Fruit fly (Drosophila melanogaster) whole organism, embryonic: ENCODE data around the gene Jon25Bi.
A peak's percentile ranks its signal among the peaks of the same experiment; 100 is the strongest.

Experiments
- Bdp1 ChIP-seq: fragments of 200-800 bp; sonication (Bioruptor generic); optimal IDR thresholded peaks from 3 replicates; lab custom pipeline; 2016; ENCODE audit warnings: missing biosample characterization, missing genetic modification characterization
- CG12299 ChIP-seq: fragments of 200-800 bp; sonication (Bioruptor generic); optimal IDR thresholded peaks from 2 replicates; lab custom pipeline; 2018; ENCODE audit warnings: missing biosample characterization, mild to moderate bottlenecking, missing genetic modification characterization
- CG2129 ChIP-seq: fragments of 200-800 bp; sonication (Bioruptor generic); IDR thresholded peaks from 2 replicates; pipeline ENCODE4 v1.3.6; 2022; ENCODE audit warnings: missing biosample characterization, missing genetic modification characterization; ENCODE audit not compliant: partially characterized antibody
- CG2199 ChIP-seq: fragments of 200-800 bp; sonication (Bioruptor generic); IDR thresholded peaks from 3 replicates; pipeline ENCODE4 v1.3.6; 2022; ENCODE audit warnings: missing biosample characterization, missing genetic modification characterization
- CG32767 ChIP-seq: fragments of 200-800 bp; sonication (Bioruptor generic); IDR thresholded peaks from 2 replicates; pipeline ENCODE4 v1.3.6; 2022; ENCODE audit warnings: missing biosample characterization, missing genetic modification characterization
- CG32772 ChIP-seq: fragments of 200-800 bp; sonication (Bioruptor generic); IDR thresholded peaks from 2 replicates; pipeline ENCODE4 v1.3.6; 2022; ENCODE audit warnings: missing biosample characterization, missing genetic modification characterization
- CG34422 ChIP-seq: fragments of 200-800 bp; sonication (Bioruptor generic); IDR thresholded peaks from 3 replicates; pipeline ENCODE4 v1.3.6; 2022; ENCODE audit warnings: missing biosample characterization, missing genetic modification characterization
- CG7745 ChIP-seq: fragments of 200-800 bp; sonication (Bioruptor generic); optimal IDR thresholded peaks from 2 replicates; lab custom pipeline; 2018; ENCODE audit warnings: missing biosample characterization, mild to moderate bottlenecking, missing genetic modification characterization, moderate library complexity
- CG8089 ChIP-seq: fragments of 200-800 bp; sonication (Bioruptor generic); optimal IDR thresholded peaks from 3 replicates; lab custom pipeline; 2016; ENCODE audit warnings: missing biosample characterization, missing genetic modification characterization
- CG9797 ChIP-seq: fragments of 200-800 bp; sonication (Bioruptor generic); optimal IDR thresholded peaks from 3 replicates; lab custom pipeline; 2018; ENCODE audit warnings: missing biosample characterization, mild to moderate bottlenecking, missing genetic modification characterization
- CkIIα-i1 ChIP-seq: fragments of 200-800 bp; sonication (Bioruptor generic); IDR thresholded peaks from 2 replicates; pipeline ENCODE4 v1.3.6; 2022; ENCODE audit warnings: missing biosample characterization, missing genetic modification characterization
- CoRest ChIP-seq: fragments of 200-800 bp; sonication (Bioruptor generic); optimal IDR thresholded peaks from 3 replicates; lab custom pipeline; 2018; ENCODE audit warnings: missing biosample characterization, mild to moderate bottlenecking, missing genetic modification characterization, moderate library complexity
- Dref ChIP-seq: fragments of 200-800 bp; sonication (Bioruptor generic); IDR thresholded peaks from 2 replicates; pipeline ENCODE4 v1.3.6; 2022; ENCODE audit warnings: missing biosample characterization, missing genetic modification characterization
- Drgx ChIP-seq: fragments of 200-800 bp; sonication (Bioruptor generic); IDR thresholded peaks from 2 replicates; pipeline ENCODE4 v1.3.6; 2022; ENCODE audit warnings: missing biosample characterization, missing genetic modification characterization
- Ets65A ChIP-seq: fragments of 200-800 bp; sonication (Bioruptor generic); peaks from one replicate; lab custom pipeline; 2016; ENCODE audit warnings: missing biosample characterization, missing genetic modification characterization
- Fer1 ChIP-seq: fragments of 200-800 bp; sonication (Bioruptor generic); optimal IDR thresholded peaks from 2 replicates; lab custom pipeline; 2017; ENCODE audit warnings: missing biosample characterization, mild to moderate bottlenecking, missing genetic modification characterization
- H2.0 ChIP-seq: fragments of 200-800 bp; sonication (Bioruptor generic); IDR thresholded peaks from 2 replicates; pipeline ENCODE4 v1.3.6; 2022; ENCODE audit warnings: missing biosample characterization, missing genetic modification characterization
- HHEX ChIP-seq: fragments of 200-800 bp; sonication (Bioruptor generic); optimal IDR thresholded peaks from 3 replicates; lab custom pipeline; 2017; ENCODE audit warnings: missing biosample characterization, mild to moderate bottlenecking, missing genetic modification characterization, missing genetic modification reagents
- HmgZ ChIP-seq: fragments of 200-800 bp; sonication (Bioruptor generic); optimal IDR thresholded peaks from 2 replicates; lab custom pipeline; 2018; ENCODE audit warnings: missing biosample characterization, mild to moderate bottlenecking, missing genetic modification characterization
- MBD-R2 ChIP-seq: fragments of 200-800 bp; sonication (Bioruptor generic); IDR thresholded peaks from 2 replicates; pipeline ENCODE4 v1.3.6; 2022; ENCODE audit warnings: missing biosample characterization, missing genetic modification characterization
- Mes4 ChIP-seq: fragments of 200-800 bp; sonication (Bioruptor generic); optimal IDR thresholded peaks from 2 replicates; lab custom pipeline; 2016; ENCODE audit warnings: missing biosample characterization, missing genetic modification characterization
- Nf-YB ChIP-seq: fragments of 200-800 bp; sonication (Bioruptor generic); optimal IDR thresholded peaks from 3 replicates; lab custom pipeline; 2019; ENCODE audit warnings: missing biosample characterization, mild to moderate bottlenecking, missing genetic modification characterization, moderate library complexity
- PHDP ChIP-seq: fragments of 200-800 bp; sonication (Bioruptor generic); optimal IDR thresholded peaks from 3 replicates; lab custom pipeline; 2018; ENCODE audit warnings: missing biosample characterization, mild to moderate bottlenecking, missing genetic modification characterization, moderate library complexity
- Sox100B ChIP-seq: fragments of 200-800 bp; sonication (Bioruptor generic); optimal IDR thresholded peaks from 3 replicates; lab custom pipeline; 2018; ENCODE audit warnings: missing biosample characterization, mild to moderate bottlenecking, missing genetic modification characterization
- Stat92E ChIP-seq, 3 experiments: fragments of >200 bp in 2 of 3; fragments of 200-800 bp in 1 of 3; sonication (Bioruptor generic) in 1 of 3; optimal IDR thresholded peaks; 2 replicates each; lab custom pipeline; 2017 to 2019; ENCODE audit warnings: missing biosample characterization in 3 of 3, missing genetic modification characterization in 3 of 3, mild to moderate bottlenecking in 1 of 3, moderate library complexity in 1 of 3
- Vsx1 ChIP-seq: fragments of 200-800 bp; sonication (Bioruptor generic); optimal IDR thresholded peaks from 2 replicates; lab custom pipeline; 2017; ENCODE audit warnings: missing biosample characterization, mild to moderate bottlenecking, missing genetic modification characterization, missing genetic modification reagents
- ab ChIP-seq: fragments of 200-800 bp; sonication (Bioruptor generic); optimal IDR thresholded peaks from 2 replicates; lab custom pipeline; 2016; ENCODE audit warnings: missing biosample characterization, missing genetic modification characterization
- ac ChIP-seq: fragments of 200-800 bp; sonication (Bioruptor generic); optimal IDR thresholded peaks from 3 replicates; lab custom pipeline; 2017; ENCODE audit warnings: missing biosample characterization, mild to moderate bottlenecking, missing genetic modification characterization
- al ChIP-seq: fragments of 200-800 bp; sonication (Bioruptor generic); IDR thresholded peaks from 2 replicates; pipeline ENCODE4 v1.3.6; 2022; ENCODE audit warnings: missing biosample characterization, missing genetic modification characterization
- aop ChIP-seq: fragments of 200-800 bp; sonication (Bioruptor generic); IDR thresholded peaks from 2 replicates; pipeline ENCODE4 v1.3.6; 2022; ENCODE audit warnings: missing biosample characterization, missing genetic modification characterization
- ap ChIP-seq: fragments of 200-800 bp; sonication (Bioruptor generic); IDR thresholded peaks from 2 replicates; pipeline ENCODE4 v1.3.6; 2022; ENCODE audit warnings: missing biosample characterization, missing genetic modification characterization
- ara ChIP-seq: fragments of 200-800 bp; sonication (Bioruptor generic); IDR thresholded peaks from 2 replicates; pipeline ENCODE4 v1.3.6; 2022; ENCODE audit warnings: missing biosample characterization, missing genetic modification characterization
- cad ChIP-seq: fragments of >200 bp; optimal IDR thresholded peaks from 2 replicates; lab custom pipeline; 2017; ENCODE audit warnings: missing biosample characterization, missing genetic modification characterization
- chm ChIP-seq: fragments of 200-800 bp; sonication (Bioruptor generic); IDR thresholded peaks from 2 replicates; pipeline ENCODE4 v1.3.6; 2022; ENCODE audit warnings: missing biosample characterization, missing genetic modification characterization
- gcm2 ChIP-seq: fragments of 200-800 bp; sonication (Bioruptor generic); optimal IDR thresholded peaks from 2 replicates; lab custom pipeline; 2016; ENCODE audit warnings: missing biosample characterization, missing genetic modification characterization
- grau ChIP-seq: fragments of 200-800 bp; optimal IDR thresholded peaks from 3 replicates; lab custom pipeline; 2019; ENCODE audit warnings: missing biosample characterization, mild to moderate bottlenecking, missing genetic modification characterization, moderate library complexity
- jing ChIP-seq: fragments of 200-800 bp; sonication (Bioruptor generic); optimal IDR thresholded peaks from 2 replicates; lab custom pipeline; 2018; ENCODE audit warnings: missing biosample characterization, mild to moderate bottlenecking, missing genetic modification characterization
- ken ChIP-seq: fragments of 200-800 bp; sonication (Bioruptor generic); IDR thresholded peaks from 3 replicates; pipeline ENCODE4 v1.3.6; 2022; ENCODE audit warnings: missing biosample characterization, missing genetic modification characterization
- lilli ChIP-seq: fragments of 200-800 bp; sonication (Bioruptor generic); optimal IDR thresholded peaks from 3 replicates; lab custom pipeline; 2016; ENCODE audit warnings: missing biosample characterization, missing genetic modification characterization
- pan ChIP-seq, 4 experiments: fragments of >200 bp in 3 of 4; fragments of 200-800 bp in 1 of 4; sonication (Bioruptor generic) in 1 of 4; optimal IDR thresholded peaks in 3 of 4; IDR thresholded peaks in 1 of 4; 2 replicates each; pipeline versions ENCODE4 v1.3.6 to Lab custom; 2017 to 2022; ENCODE audit warnings: missing biosample characterization in 2 of 4, missing genetic modification characterization in 2 of 4, mixed read lengths in 1 of 4
- pnt ChIP-seq: fragments of 200-800 bp; sonication (Bioruptor generic); optimal IDR thresholded peaks from 3 replicates; lab custom pipeline; 2016; ENCODE audit warnings: missing biosample characterization, missing genetic modification characterization
- row ChIP-seq: fragments of 200-800 bp; sonication (Bioruptor generic); IDR thresholded peaks from 3 replicates; pipeline ENCODE4 v1.3.6; 2022; ENCODE audit warnings: missing biosample characterization, missing genetic modification characterization
- run ChIP-seq: fragments of 200-800 bp; sonication (Bioruptor generic); optimal IDR thresholded peaks from 3 replicates; lab custom pipeline; 2018; ENCODE audit warnings: missing biosample characterization, mild to moderate bottlenecking, missing genetic modification characterization
- scrt ChIP-seq: fragments of 200-800 bp; sonication (Bioruptor generic); optimal IDR thresholded peaks from 2 replicates; lab custom pipeline; 2018; ENCODE audit warnings: missing biosample characterization, mild to moderate bottlenecking, missing genetic modification characterization, moderate library complexity
- sr ChIP-seq: fragments of 200-800 bp; sonication (Bioruptor generic); IDR thresholded peaks from 3 replicates; pipeline ENCODE4 v1.3.6; 2022; ENCODE audit warnings: missing biosample characterization, missing genetic modification characterization
- ttk ChIP-seq: fragments of 200-800 bp; sonication (Bioruptor generic); IDR thresholded peaks from 2 replicates; pipeline ENCODE4 v2.1.2; 2022; ENCODE audit warnings: missing biosample characterization, missing genetic modification characterization
- vfl ChIP-seq: fragments of 200-800 bp; sonication (Bioruptor generic); optimal IDR thresholded peaks from 2 replicates; lab custom pipeline; 2016; ENCODE audit warnings: missing biosample characterization, missing genetic modification characterization
- vnd ChIP-seq: fragments of 200-800 bp; sonication (Bioruptor generic); IDR thresholded peaks from 3 replicates; pipeline ENCODE4 v1.3.6; 2022; ENCODE audit warnings: missing biosample characterization, missing genetic modification characterization; ENCODE audit not compliant: partially characterized antibody
- zf30C ChIP-seq: fragments of 200-800 bp; sonication (Bioruptor generic); optimal IDR thresholded peaks from 3 replicates; lab custom pipeline; 2018; ENCODE audit warnings: missing biosample characterization, mild to moderate bottlenecking, missing genetic modification characterization

Gene Jon25Bi

dm6 chr2L:4999389-5000032, 44.6 kb upstream of the Jon25Bi start (continued):
- TF ChIP-seq CG12299 (tag; lab: Kevin White, UChicago) (no peak), Nf-YB (GFP tag; lab: Kevin White, UChicago) (peak; percentile 11), vfl (GFP tag; lab: Kevin White, UChicago) (peak; percentile 19), CG2129 (no peak), Drgx (GFP tag; lab: Robert Waterston, UW) (peak; percentile 90), ken (peak; percentile 70), al (peak; percentile 25; the same call in 1 of the 2 replicates), row (GFP tag; lab: Robert Waterston, UW) (peak; percentile 80), CG9797 (GFP tag; lab: Kevin White, UChicago) (no peak), CoRest (tag; lab: Kevin White, UChicago) (peak; percentile 75), jing (peak; percentile 25), Stat92E (GFP tag; optimal IDR thresholded peaks at IDR 0.05; lab: Kevin White, UChicago) (no peak), CG8089 (GFP tag; lab: Kevin White, UChicago) (no peak), Bdp1 (GFP tag; lab: Kevin White, UChicago) (peak; percentile 47), Vsx1 (GFP tag; lab: Kevin White, UChicago) (peak; percentile 35), chm (GFP tag; lab: Robert Waterston, UW) (peak; percentile 60; the same call in 1 of the 2 replicates), Sox100B (GFP tag; lab: Kevin White, UChicago) (peak; percentile 30), MBD-R2 (GFP tag; lab: Robert Waterston, UW) (peak; percentile 48; the same call in 1 of the 2 replicates), ttk (GFP tag; lab: Robert Waterston, UW) (peak; percentile 72; the same call in 1 of the 2 replicates), run (tag; lab: Kevin White, UChicago) (no peak), H2.0 (GFP tag; lab: Robert Waterston, UW) (peak; percentile 63), Dref (GFP tag; lab: Robert Waterston, UW) (no peak), CkIIα-i1 (GFP tag; lab: Robert Waterston, UW) (no peak), CG32772 (GFP tag; lab: Robert Waterston, UW) (peak; percentile 49), Ets65A (GFP tag; lab: Kevin White, UChicago) (peak; percentile 93), HHEX (GFP tag; lab: Kevin White, UChicago) (peak; percentile 46), lilli (GFP tag; lab: Kevin White, UChicago) (peak; percentile 67), grau (tag; lab: Kevin White, UChicago) (peak; percentile 95), HmgZ (peak; percentile 38), aop (0 out of 2 replicates have a peak, but pooled peaks have one; percentile 23), ap (GFP tag; lab: Robert Waterston, UW) (peak; percentile 49; the same call in 1 of the 2 replicates), cad (GFP tag; lab: Kevin White, UChicago) (no peak), vnd (GFP tag; lab: Robert Waterston, UW) (no peak), zf30C (no peak), pnt (peak; percentile 56), Fer1 (peak; percentile 41), CG34422 (GFP tag; lab: Robert Waterston, UW) (peak; percentile 74; the same call in 2 of the 3 replicates), CG7745 (tag; lab: Kevin White, UChicago) (no peak), gcm2 (GFP tag; lab: Kevin White, UChicago) (no peak), sr (GFP tag; lab: Robert Waterston, UW) (peak; percentile 22; the same call in 1 of the 3 replicates), CG2199 (no peak; the same call in 2 of the 3 replicates), ara (GFP tag; lab: Robert Waterston, UW) (peak; percentile 78), ac (no peak), pan (optimal IDR thresholded peaks at IDR 0.05; lab: Kevin White, UChicago) (no peak), pan (GFP tag; optimal IDR thresholded peaks at IDR 0.05 in 1 of 2, IDR thresholded peaks at IDR 0.05 in 1 of 2) (peak in 1 of 2 experiments; percentile 73), ab (no peak), PHDP (peak; percentile 55), Mes4 (GFP tag; lab: Kevin White, UChicago) (peak; percentile 56), CG32767 (GFP tag; lab: Robert Waterston, UW) (peak; percentile 47; the same call in 1 of the 2 replicates), scrt (GFP tag; lab: Kevin White, UChicago) (peak; percentile 52)
